Worm (Caenorhabditis elegans) whole organism, L2 larva: ENCODE results near the gene fut-4.

ENCODE experiments used
- C34F6.9 ChIP-seq: fragments of 150-350 bp; optimal IDR thresholded peaks from 2 replicates; lab custom pipeline; 2014; ENCODE audit warnings: missing biosample characterization, missing genetic modification characterization
- ZK546.5 ChIP-seq: sonication (generic microtip); optimal IDR thresholded peaks from 2 replicates; lab custom pipeline; 2017; ENCODE audit warnings: missing biosample characterization, missing genetic modification characterization
- ceh-82 ChIP-seq: fragments of 150-350 bp; optimal IDR thresholded peaks from 2 replicates; lab custom pipeline; 2014; ENCODE audit warnings: missing biosample characterization, missing genetic modification characterization
- egl-27 ChIP-seq: sonication (generic microtip); optimal IDR thresholded peaks from 3 replicates; lab custom pipeline; 2017; ENCODE audit warnings: missing biosample characterization, missing genetic modification reagents, missing genetic modification characterization
- elt-1 ChIP-seq: fragments of 150-350 bp; optimal IDR thresholded peaks from 2 replicates; lab custom pipeline; 2014; ENCODE audit warnings: missing biosample characterization, missing genetic modification characterization
- lsy-2 ChIP-seq, 2 experiments: fragments of 150-350 bp in 1 of 2; sonication (generic microtip) in 1 of 2; optimal IDR thresholded peaks; 2 replicates each; lab custom pipeline; 2014 to 2017; ENCODE audit warnings: missing biosample characterization in 2 of 2, missing genetic modification characterization in 2 of 2
- mdl-1 ChIP-seq, 2 experiments: fragments of 150-350 bp in 1 of 2; sonication (generic microtip) in 1 of 2; optimal IDR thresholded peaks; 2 replicates each; lab custom pipeline; 2017; ENCODE audit warnings: missing biosample characterization in 2 of 2, missing genetic modification characterization in 2 of 2
- nhr-11 ChIP-seq: fragments of 150-350 bp; optimal IDR thresholded peaks from 2 replicates; lab custom pipeline; 2014; ENCODE audit warnings: missing biosample characterization, missing genetic modification characterization
- nhr-6 ChIP-seq: fragments of 150-350 bp; optimal IDR thresholded peaks from 2 replicates; lab custom pipeline; 2014; ENCODE audit warnings: missing biosample characterization, missing genetic modification characterization
- nhr-77 ChIP-seq: fragments of 150-350 bp; optimal IDR thresholded peaks from 2 replicates; lab custom pipeline; 2014; ENCODE audit warnings: missing biosample characterization, missing genetic modification characterization
- skn-1 ChIP-seq: sonication (generic microtip); optimal IDR thresholded peaks from 2 replicates; lab custom pipeline; 2017; ENCODE audit warnings: missing biosample characterization, missing genetic modification characterization
- unc-39 ChIP-seq: fragments of 150-350 bp; optimal IDR thresholded peaks from 2 replicates; lab custom pipeline; 2014; ENCODE audit warnings: missing biosample characterization, missing genetic modification characterization
- unc-62 ChIP-seq: fragments of 150-350 bp; optimal IDR thresholded peaks from 2 replicates; lab custom pipeline; 2014; ENCODE audit warnings: missing biosample characterization, missing genetic modification reagents, missing genetic modification characterization
- ztf-4 ChIP-seq: fragments of 150-350 bp; optimal IDR thresholded peaks from 2 replicates; lab custom pipeline; 2014; ENCODE audit warnings: missing biosample characterization, missing genetic modification characterization

ce11 chrII:2800550-2801233 lies 21.6 kb downstream of the fut-4 start, which contains the start of gene nhr-119:
- TF ChIP-seq lsy-2 (tag; optimal IDR thresholded peaks at IDR 0.05; lab: Kevin White, UChicago) (peak in 1 of 2 experiments; percentile 73), nhr-77 (tag; lab: Kevin White, UChicago) (peak; percentile 40), unc-39 (no peak), ztf-4 (tag; lab: Kevin White, UChicago) (peak; percentile 52), unc-62 (peak; percentile 47), nhr-11 (tag; lab: Kevin White, UChicago) (no peak), skn-1 (tag; lab: Kevin White, UChicago) (peak; percentile 46), mdl-1 (tag; optimal IDR thresholded peaks at IDR 0.05; lab: Kevin White, UChicago) (peak; percentile 53 to 65), C34F6.9 (peak; percentile 38), ZK546.5 (tag; lab: Kevin White, UChicago) (no peak), elt-1 (tag; lab: Kevin White, UChicago) (peak; percentile 63), egl-27 (tag; lab: Kevin White, UChicago) (peak; percentile 77), ceh-82 (tag; lab: Kevin White, UChicago) (no peak), nhr-6 (tag; lab: Kevin White, UChicago) (peak; percentile 44)
